Worm (Caenorhabditis elegans): ENCODE results near the gene Y9C2UA.1.

Y9C2UA.1 gene

DNA sequence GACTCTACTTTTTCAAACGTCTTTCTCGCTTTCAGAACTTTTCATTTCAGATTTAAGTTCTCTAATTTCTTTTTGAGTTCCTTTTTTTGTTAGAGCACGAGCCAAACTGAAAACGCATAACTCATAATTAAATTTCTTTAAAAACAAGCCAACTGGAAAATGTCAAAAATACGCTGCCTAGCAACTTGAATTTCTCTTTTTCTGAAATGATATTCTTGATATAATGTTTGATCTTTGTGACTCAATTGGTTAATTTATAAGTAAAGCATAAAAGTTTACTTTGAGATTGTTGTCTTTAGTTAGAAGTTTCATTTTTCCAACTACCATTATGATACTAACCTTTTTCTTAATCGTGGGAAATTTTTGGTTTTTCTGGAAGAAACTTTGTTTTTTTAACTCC is 1.7 kb downstream of the Y9C2UA.1 start:
- no peak for TF ChIP-seq hnd-1 (tag; optimal IDR thresholded peaks at IDR 0.05)
- TF ChIP-seq tbx-11 (GFP tag; IDR thresholded peaks at IDR 0.05), result no peak
- no peak for TF ChIP-seq ets-7 (tag; optimal IDR thresholded peaks at IDR 0.05)
- TF ChIP-seq hmg-4 (GFP tag; optimal IDR thresholded peaks at IDR 0.05), result no peak
- TF ChIP-seq pes-1 (GFP tag; IDR thresholded peaks at IDR 0.05), result no peak
- TF ChIP-seq ceh-13 (GFP tag; optimal IDR thresholded peaks at IDR 0.05), result no peak
- TF ChIP-seq ama-1 (optimal IDR thresholded peaks at IDR 0.05), result no peak
- TF ChIP-seq hmbx-1 (tag; optimal IDR thresholded peaks at IDR 0.05), result no peak
- TF ChIP-seq flt-1 (GFP tag; IDR thresholded peaks at IDR 0.05), result no peak
- no peak for TF ChIP-seq aly-1 (tag; optimal IDR thresholded peaks at IDR 0.05)
- no peak for TF ChIP-seq scrt-1 (GFP tag; IDR thresholded peaks at IDR 0.05)
- TF ChIP-seq B0310.2 (tag; optimal IDR thresholded peaks at IDR 0.05), result no peak
- no peak for TF ChIP-seq tbx-37 (GFP tag; conservative IDR thresholded peaks at IDR 0.05)
- TF ChIP-seq sea-1 (GFP tag; conservative IDR thresholded peaks at IDR 0.05), result no peak
- TF ChIP-seq ceh-36 (tag; optimal IDR thresholded peaks at IDR 0.05), result no peak

DNA sequence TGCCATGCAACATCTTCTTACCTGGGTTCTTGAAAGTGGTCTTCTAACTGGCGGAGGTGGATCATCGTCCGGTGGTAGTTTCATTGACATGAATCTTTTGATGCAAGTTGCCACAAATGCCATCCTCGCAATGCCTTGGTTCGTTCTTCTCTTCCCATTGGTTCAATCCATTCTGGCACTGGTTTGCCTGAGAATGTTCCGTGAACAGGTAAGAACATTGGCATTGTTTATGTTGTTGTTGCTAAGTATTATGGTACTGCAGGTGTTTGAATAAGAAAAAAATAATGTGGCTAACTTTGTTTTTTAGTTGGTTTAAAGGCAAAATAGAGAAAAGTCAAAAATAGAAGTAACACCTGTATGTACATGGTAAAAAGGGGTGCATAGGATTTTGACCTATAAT is 4.3 kb downstream of the Y9C2UA.1 start:
- TF ChIP-seq ceh-13 (GFP tag; optimal IDR thresholded peaks at IDR 0.05) (no peak), hnd-1 (tag; optimal IDR thresholded peaks at IDR 0.05) (no peak), tra-4 (tag; optimal IDR thresholded peaks at IDR 0.05) (no peak), ama-1 (optimal IDR thresholded peaks at IDR 0.05) (no peak), ceh-36 (tag; optimal IDR thresholded peaks at IDR 0.05) (no peak)

DNA sequence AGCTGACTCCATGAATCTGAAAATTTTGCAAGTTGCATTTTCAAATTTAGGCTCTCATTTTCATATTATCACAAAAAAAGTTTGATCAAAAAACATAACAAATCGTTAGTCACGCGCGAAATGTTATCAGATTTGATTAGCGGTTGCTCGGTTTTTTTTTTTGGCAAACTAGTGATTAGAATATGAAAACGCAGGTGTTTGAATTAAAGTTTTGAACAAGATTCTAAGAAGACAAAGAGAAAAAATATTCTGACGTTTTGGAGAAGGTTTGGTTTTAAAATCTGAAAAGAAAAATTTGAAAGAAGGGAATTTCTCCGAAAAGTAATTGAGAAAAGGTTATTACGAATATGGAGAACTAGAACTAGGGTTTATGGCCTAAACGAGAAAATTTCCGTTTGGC is 4.9 kb downstream of the Y9C2UA.1 start:
- TF ChIP-seq ama-1 (optimal IDR thresholded peaks at IDR 0.05) (no peak), B0310.2 (tag; optimal IDR thresholded peaks at IDR 0.05) (no peak), ceh-36 (tag; optimal IDR thresholded peaks at IDR 0.05) (no peak), sea-1 (GFP tag; conservative IDR thresholded peaks at IDR 0.05) (no peak), pes-1 (GFP tag; IDR thresholded peaks at IDR 0.05) (no peak), tra-4 (tag; optimal IDR thresholded peaks at IDR 0.05) (no peak), flt-1 (GFP tag; IDR thresholded peaks at IDR 0.05) (no peak), hnd-1 (tag; optimal IDR thresholded peaks at IDR 0.05) (no peak), ets-7 (tag; optimal IDR thresholded peaks at IDR 0.05) (no peak), tbx-11 (GFP tag; IDR thresholded peaks at IDR 0.05) (no peak), F13C5.2 (tag; optimal IDR thresholded peaks at IDR 0.05) (no peak)

DNA sequence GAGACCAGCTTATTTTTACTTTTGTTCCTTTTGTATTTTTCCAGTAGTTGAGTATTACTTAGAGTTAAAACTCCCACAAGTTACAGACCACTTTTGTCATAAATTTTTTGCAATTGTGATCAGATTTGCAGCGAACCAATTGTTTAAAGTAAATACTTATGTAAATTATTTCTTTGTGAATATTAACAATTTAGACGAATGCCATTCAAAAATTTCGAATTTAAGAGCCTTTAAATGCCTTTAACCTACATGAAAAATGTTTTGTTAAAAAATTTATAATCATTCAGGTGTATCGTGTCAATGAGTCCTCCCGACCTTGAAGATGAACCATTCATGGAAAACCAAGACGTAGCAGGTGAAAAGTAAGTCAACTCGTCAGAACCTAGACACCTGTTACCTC is 6.5 kb downstream of the Y9C2UA.1 start, which contains the start of gene W07A12.4:
TSS of gene W07A12.4 (plus strand) at position 301 of the 400 bp plus-strand sequence.
- TF ChIP-seq hmg-4 (GFP tag; optimal IDR thresholded peaks at IDR 0.05) (no peak), hnd-1 (tag; optimal IDR thresholded peaks at IDR 0.05) (no peak), tbx-37 (GFP tag; conservative IDR thresholded peaks at IDR 0.05) (no peak), pes-1 (GFP tag; IDR thresholded peaks at IDR 0.05) (no peak), ceh-36 (tag; optimal IDR thresholded peaks at IDR 0.05) (no peak), B0310.2 (tag; optimal IDR thresholded peaks at IDR 0.05) (no peak), F13C5.2 (tag; optimal IDR thresholded peaks at IDR 0.05) (no peak), flt-1 (GFP tag; IDR thresholded peaks at IDR 0.05) (no peak), ama-1 (optimal IDR thresholded peaks at IDR 0.05) (no peak), ets-7 (tag; optimal IDR thresholded peaks at IDR 0.05) (no peak), tra-4 (tag; optimal IDR thresholded peaks at IDR 0.05) (no peak), scrt-1 (GFP tag; IDR thresholded peaks at IDR 0.05) (no peak), aly-1 (tag; optimal IDR thresholded peaks at IDR 0.05) (no peak), ceh-13 (GFP tag; optimal IDR thresholded peaks at IDR 0.05) (no peak), hmbx-1 (tag; optimal IDR thresholded peaks at IDR 0.05) (no peak)

DNA sequence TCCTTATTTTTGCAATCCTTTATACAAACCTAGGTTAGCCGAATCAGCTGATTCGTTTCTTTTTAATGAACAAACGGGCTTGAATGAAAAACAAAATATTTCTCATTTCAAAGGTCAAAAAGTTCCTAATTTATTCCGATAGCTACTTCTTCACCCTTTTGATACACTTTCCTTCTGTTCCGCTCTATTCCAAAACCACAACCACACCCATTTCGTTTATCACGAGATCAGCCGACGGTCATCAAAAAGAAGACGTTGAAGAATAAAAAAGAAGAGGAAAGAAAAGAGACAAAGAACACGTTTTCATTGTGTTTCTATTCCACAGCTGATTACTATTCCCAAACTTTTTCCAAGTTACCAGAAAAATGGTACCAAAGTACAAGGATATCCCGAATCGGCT is 8.6 kb downstream of the Y9C2UA.1 start:
- no peak for TF ChIP-seq aly-1 (tag; optimal IDR thresholded peaks at IDR 0.05)
- TF ChIP-seq ama-1 (optimal IDR thresholded peaks at IDR 0.05), result no peak

DNA sequence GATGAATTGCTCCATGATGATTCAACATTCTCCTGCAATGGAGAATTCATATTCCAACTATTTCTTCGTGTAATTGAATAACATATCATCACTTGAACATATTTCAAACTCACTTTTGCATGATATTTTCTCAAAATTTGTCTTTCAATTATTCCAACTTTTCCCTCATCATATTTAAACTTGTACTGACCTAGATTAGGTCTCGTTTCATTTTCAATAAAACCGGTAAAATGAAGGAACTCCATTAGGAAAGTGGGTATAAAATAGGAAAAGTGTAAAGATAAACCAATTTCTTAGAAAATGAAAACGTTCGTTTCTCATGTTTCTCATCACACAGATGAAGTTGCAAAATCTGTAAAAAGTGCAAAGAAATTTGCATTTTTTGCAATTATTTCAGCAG is 12.8 kb downstream of the Y9C2UA.1 start, which contains the start of gene col-78:
TSS of gene col-78 (plus strand) at position 301 of the 400 bp plus-strand sequence.
- TF ChIP-seq scrt-1 (GFP tag; IDR thresholded peaks at IDR 0.05) (no peak), B0310.2 (tag; optimal IDR thresholded peaks at IDR 0.05) (no peak), tra-4 (tag; optimal IDR thresholded peaks at IDR 0.05) (no peak), ama-1 (optimal IDR thresholded peaks at IDR 0.05) (no peak), sea-1 (GFP tag; conservative IDR thresholded peaks at IDR 0.05) (no peak), hnd-1 (tag; optimal IDR thresholded peaks at IDR 0.05) (no peak), ets-7 (tag; optimal IDR thresholded peaks at IDR 0.05) (no peak), hmbx-1 (tag; optimal IDR thresholded peaks at IDR 0.05) (no peak), hmg-4 (GFP tag; optimal IDR thresholded peaks at IDR 0.05) (no peak), tbx-11 (GFP tag; IDR thresholded peaks at IDR 0.05) (no peak), aly-1 (tag; optimal IDR thresholded peaks at IDR 0.05) (no peak), ceh-36 (tag; optimal IDR thresholded peaks at IDR 0.05) (no peak), flt-1 (GFP tag; IDR thresholded peaks at IDR 0.05) (no peak), pes-1 (GFP tag; IDR thresholded peaks at IDR 0.05) (no peak), tbx-37 (GFP tag; conservative IDR thresholded peaks at IDR 0.05) (no peak), ceh-13 (GFP tag; optimal IDR thresholded peaks at IDR 0.05) (no peak), F13C5.2 (tag; optimal IDR thresholded peaks at IDR 0.05) (no peak)

DNA sequence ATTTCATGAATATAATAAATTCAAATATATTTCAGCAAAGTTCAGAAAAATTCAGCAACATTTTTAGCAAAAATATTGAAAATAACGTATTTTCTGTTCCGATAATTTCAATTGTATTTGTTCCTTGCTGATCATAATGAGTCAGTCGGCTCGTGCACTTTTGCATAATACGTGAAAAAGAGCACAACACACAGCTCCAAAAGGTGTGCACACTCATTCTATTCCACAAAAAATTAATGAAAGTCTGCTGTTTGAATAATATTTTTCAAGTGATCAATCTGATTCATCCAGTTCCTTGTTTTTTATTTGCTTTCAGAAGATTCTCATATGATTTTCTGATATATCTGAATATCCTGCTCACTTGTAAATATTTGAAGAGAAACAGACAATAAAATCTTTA is 14.9 kb downstream of the Y9C2UA.1 start:
- TF ChIP-seq ceh-36 (tag; optimal IDR thresholded peaks at IDR 0.05), result no peak
- no peak for TF ChIP-seq hnd-1 (tag; optimal IDR thresholded peaks at IDR 0.05)
- no peak for TF ChIP-seq ceh-13 (GFP tag; optimal IDR thresholded peaks at IDR 0.05)
- TF ChIP-seq hmbx-1 (tag; optimal IDR thresholded peaks at IDR 0.05), result no peak
- TF ChIP-seq flt-1 (GFP tag; IDR thresholded peaks at IDR 0.05), result no peak
- no peak for TF ChIP-seq tra-4 (tag; optimal IDR thresholded peaks at IDR 0.05)
- no peak for TF ChIP-seq B0310.2 (tag; optimal IDR thresholded peaks at IDR 0.05)
- no peak for TF ChIP-seq hmg-4 (GFP tag; optimal IDR thresholded peaks at IDR 0.05)
- TF ChIP-seq pes-1 (GFP tag; IDR thresholded peaks at IDR 0.05), result no peak
- TF ChIP-seq ets-7 (tag; optimal IDR thresholded peaks at IDR 0.05), result no peak
- TF ChIP-seq aly-1 (tag; optimal IDR thresholded peaks at IDR 0.05), result no peak
- no peak for TF ChIP-seq tbx-37 (GFP tag; conservative IDR thresholded peaks at IDR 0.05)
- no peak for TF ChIP-seq F13C5.2 (tag; optimal IDR thresholded peaks at IDR 0.05)
- TF ChIP-seq ama-1 (optimal IDR thresholded peaks at IDR 0.05), result no peak
- no peak for TF ChIP-seq scrt-1 (GFP tag; IDR thresholded peaks at IDR 0.05)
- TF ChIP-seq sea-1 (GFP tag; conservative IDR thresholded peaks at IDR 0.05), result no peak
- TF ChIP-seq tbx-11 (GFP tag; IDR thresholded peaks at IDR 0.05), result no peak

DNA sequence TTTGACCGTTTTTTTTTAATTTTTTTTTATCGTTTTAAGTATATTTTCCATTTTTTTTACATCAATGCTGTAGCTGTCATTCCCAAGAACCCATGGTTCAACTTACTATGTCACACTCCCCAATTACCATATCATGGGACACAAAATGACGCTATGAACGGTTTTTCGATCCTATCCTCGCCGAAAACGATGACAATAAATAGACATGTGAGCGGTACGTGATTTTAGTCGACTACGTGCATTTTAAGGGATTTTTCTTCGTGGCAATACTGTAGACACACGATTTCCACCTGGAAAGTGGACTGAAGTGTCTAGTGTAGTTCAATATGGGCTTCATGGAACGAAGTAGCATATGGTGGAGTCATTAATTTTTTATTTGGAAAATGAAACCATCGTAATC is 16.8 kb downstream of the Y9C2UA.1 start:
- TF ChIP-seq F13C5.2 (tag; optimal IDR thresholded peaks at IDR 0.05) (no peak), ets-7 (tag; optimal IDR thresholded peaks at IDR 0.05) (no peak), aly-1 (tag; optimal IDR thresholded peaks at IDR 0.05) (no peak), scrt-1 (GFP tag; IDR thresholded peaks at IDR 0.05) (no peak), hnd-1 (tag; optimal IDR thresholded peaks at IDR 0.05) (no peak), tra-4 (tag; optimal IDR thresholded peaks at IDR 0.05) (no peak), tbx-11 (GFP tag; IDR thresholded peaks at IDR 0.05) (no peak), sea-1 (GFP tag; conservative IDR thresholded peaks at IDR 0.05) (no peak), tbx-37 (GFP tag; conservative IDR thresholded peaks at IDR 0.05) (no peak), ama-1 (optimal IDR thresholded peaks at IDR 0.05) (no peak), B0310.2 (tag; optimal IDR thresholded peaks at IDR 0.05) (no peak), flt-1 (GFP tag; IDR thresholded peaks at IDR 0.05) (no peak), ceh-36 (tag; optimal IDR thresholded peaks at IDR 0.05) (no peak), pes-1 (GFP tag; IDR thresholded peaks at IDR 0.05) (no peak), hmbx-1 (tag; optimal IDR thresholded peaks at IDR 0.05) (no peak), ceh-13 (GFP tag; optimal IDR thresholded peaks at IDR 0.05) (no peak), hmg-4 (GFP tag; optimal IDR thresholded peaks at IDR 0.05) (no peak)

Measured in whole organism, early embryonic.